Fruit fly (Drosophila melanogaster) whole organism, embryonic: ENCODE results near the gene CG44385.

ENCODE experiments used
- Asciz ChIP-seq: fragments of 200-800 bp; sonication (Bioruptor generic); optimal IDR thresholded peaks from 2 replicates; lab custom pipeline; 2017; ENCODE audit warnings: missing biosample characterization, mild to moderate bottlenecking, missing genetic modification characterization, missing genetic modification reagents
- CG10979 ChIP-seq: fragments of 200-800 bp; sonication (Bioruptor generic); optimal IDR thresholded peaks from 2 replicates; lab custom pipeline; 2018; ENCODE audit warnings: missing biosample characterization, mild to moderate bottlenecking, missing genetic modification characterization, moderate library complexity
- CG11456 ChIP-seq: fragments of 200-800 bp; sonication (Bioruptor generic); IDR thresholded peaks from 3 replicates; pipeline ENCODE4 v1.3.6; 2022; ENCODE audit warnings: missing biosample characterization, missing genetic modification characterization
- CG12155 ChIP-seq: fragments of 200-800 bp; sonication (Bioruptor generic); optimal IDR thresholded peaks from 3 replicates; lab custom pipeline; 2016; ENCODE audit warnings: missing biosample characterization, missing genetic modification characterization
- CG14710 ChIP-seq: fragments of 200-800 bp; sonication (Bioruptor generic); optimal IDR thresholded peaks from 3 replicates; lab custom pipeline; 2019; ENCODE audit warnings: missing biosample characterization, mild to moderate bottlenecking, missing genetic modification characterization, moderate library complexity
- CG2678 ChIP-seq: fragments of 200-800 bp; sonication (Bioruptor generic); optimal IDR thresholded peaks from 3 replicates; lab custom pipeline; 2019; ENCODE audit warnings: missing biosample characterization, mild to moderate bottlenecking, missing genetic modification characterization, moderate library complexity
- CG2712 ChIP-seq: fragments of 200-800 bp; optimal IDR thresholded peaks from 3 replicates; lab custom pipeline; 2019; ENCODE audit warnings: missing biosample characterization, mild to moderate bottlenecking, missing genetic modification characterization, moderate library complexity
- CG33213 ChIP-seq: fragments of 200-800 bp; sonication (Bioruptor generic); optimal IDR thresholded peaks from 3 replicates; lab custom pipeline; 2016; ENCODE audit warnings: missing biosample characterization, missing genetic modification characterization
- CG34376 ChIP-seq: fragments of 200-800 bp; sonication (Bioruptor generic); optimal IDR thresholded peaks from 2 replicates; lab custom pipeline; 2018; ENCODE audit warnings: missing biosample characterization, mild to moderate bottlenecking, missing genetic modification characterization
- CG4360 ChIP-seq: fragments of 200-800 bp; sonication (Bioruptor generic); IDR thresholded peaks from 2 replicates; pipeline ENCODE4 v1.3.6; 2022; ENCODE audit warnings: missing biosample characterization, missing genetic modification characterization
- CG5953 ChIP-seq: fragments of 200-800 bp; sonication (Bioruptor generic); IDR thresholded peaks from 2 replicates; pipeline ENCODE4 v1.3.6; 2022; ENCODE audit warnings: missing biosample characterization, missing genetic modification characterization
- CG6813 ChIP-seq: fragments of 200-800 bp; sonication (Bioruptor generic); optimal IDR thresholded peaks from 2 replicates; lab custom pipeline; 2017; ENCODE audit warnings: missing biosample characterization, missing genetic modification characterization, mild to moderate bottlenecking, moderate library complexity, missing genetic modification reagents
- CG9817 ChIP-seq: fragments of 200-800 bp; sonication (Bioruptor generic); optimal IDR thresholded peaks from 2 replicates; lab custom pipeline; 2018; ENCODE audit warnings: missing biosample characterization, mild to moderate bottlenecking, missing genetic modification characterization, moderate library complexity
- Camta ChIP-seq: fragments of 200-800 bp; sonication (Bioruptor generic); optimal IDR thresholded peaks from 2 replicates; lab custom pipeline; 2016; ENCODE audit warnings: missing biosample characterization, missing genetic modification characterization
- Chrac-16 ChIP-seq: fragments of 200-800 bp; sonication (Bioruptor generic); optimal IDR thresholded peaks from 3 replicates; lab custom pipeline; 2016; ENCODE audit warnings: missing biosample characterization, missing genetic modification characterization
- D19B ChIP-seq: fragments of 200-800 bp; sonication (Bioruptor generic); optimal IDR thresholded peaks from 2 replicates; lab custom pipeline; 2017; ENCODE audit warnings: missing biosample characterization, mild to moderate bottlenecking, missing genetic modification characterization
- Elba2 ChIP-seq: fragments of 200-800 bp; sonication (Bioruptor generic); optimal IDR thresholded peaks from 3 replicates; lab custom pipeline; 2016; ENCODE audit warnings: missing biosample characterization, missing genetic modification characterization
- Fer1 ChIP-seq: fragments of 200-800 bp; sonication (Bioruptor generic); optimal IDR thresholded peaks from 2 replicates; lab custom pipeline; 2017; ENCODE audit warnings: missing biosample characterization, mild to moderate bottlenecking, missing genetic modification characterization
- HLH54F ChIP-seq: fragments of 200-800 bp; sonication (Bioruptor generic); optimal IDR thresholded peaks from 3 replicates; lab custom pipeline; 2016; ENCODE audit warnings: missing biosample characterization, missing genetic modification characterization
- HLHmδ ChIP-seq: fragments of 200-800 bp; sonication (Bioruptor generic); optimal IDR thresholded peaks from 2 replicates; lab custom pipeline; 2018; ENCODE audit warnings: missing biosample characterization, mild to moderate bottlenecking, missing genetic modification characterization, moderate library complexity
- Hr39 ChIP-seq: fragments of >200 bp; optimal IDR thresholded peaks from 2 replicates; lab custom pipeline; 2017
- MBD-R2 ChIP-seq: fragments of 200-800 bp; sonication (Bioruptor generic); IDR thresholded peaks from 2 replicates; pipeline ENCODE4 v1.3.6; 2022; ENCODE audit warnings: missing biosample characterization, missing genetic modification characterization
- NC2β ChIP-seq: fragments of 200-800 bp; sonication (Bioruptor generic); optimal IDR thresholded peaks from 2 replicates; lab custom pipeline; 2016; ENCODE audit warnings: missing biosample characterization, missing genetic modification characterization
- Poxn ChIP-seq: fragments of 200-800 bp; sonication (Bioruptor generic); IDR thresholded peaks from 2 replicates; pipeline ENCODE4 v1.3.6; 2022; ENCODE audit warnings: missing biosample characterization, missing genetic modification characterization
- Ptx1 ChIP-seq: fragments of 200-800 bp; sonication (Bioruptor generic); IDR thresholded peaks from 2 replicates; pipeline ENCODE4 v1.3.6; 2022; ENCODE audit warnings: missing biosample characterization, missing genetic modification characterization
- Sin3A ChIP-seq: fragments of >200 bp; optimal IDR thresholded peaks from 2 replicates; lab custom pipeline; 2018
- Spps ChIP-seq: fragments of 200-800 bp; sonication (Bioruptor generic); optimal IDR thresholded peaks from 2 replicates; lab custom pipeline; 2018; ENCODE audit warnings: missing biosample characterization, mild to moderate bottlenecking, missing genetic modification characterization
- Sry-β ChIP-seq: fragments of 200-800 bp; sonication (Bioruptor generic); optimal IDR thresholded peaks from 2 replicates; lab custom pipeline; 2018; ENCODE audit warnings: missing biosample characterization, mild to moderate bottlenecking, missing genetic modification characterization, moderate library complexity
- Stat92E ChIP-seq, 3 experiments: fragments of >200 bp in 2 of 3; fragments of 200-800 bp in 1 of 3; sonication (Bioruptor generic) in 1 of 3; optimal IDR thresholded peaks; 2 replicates each; lab custom pipeline; 2017 to 2019; ENCODE audit warnings: missing biosample characterization in 3 of 3, missing genetic modification characterization in 3 of 3, mild to moderate bottlenecking in 1 of 3, moderate library complexity in 1 of 3
- YL-1 ChIP-seq: fragments of 200-800 bp; sonication (Bioruptor generic); optimal IDR thresholded peaks from 3 replicates; lab custom pipeline; 2017; ENCODE audit warnings: missing biosample characterization, mild to moderate bottlenecking, missing genetic modification characterization
- abd-A ChIP-seq: fragments of 200-800 bp; sonication (Bioruptor generic); optimal IDR thresholded peaks from 3 replicates; lab custom pipeline; 2019; ENCODE audit warnings: missing biosample characterization, mild to moderate bottlenecking, missing genetic modification characterization, moderate library complexity
- az2 ChIP-seq: fragments of 200-800 bp; sonication (Bioruptor generic); optimal IDR thresholded peaks from 3 replicates; lab custom pipeline; 2016; ENCODE audit warnings: missing biosample characterization, missing genetic modification characterization
- bsh ChIP-seq, 2 experiments: fragments of 200-800 bp; sonication (Bioruptor generic); optimal IDR thresholded peaks; 2 replicates each; lab custom pipeline; 2017 to 2018; ENCODE audit warnings: mild to moderate bottlenecking in 2 of 2, missing biosample characterization in 2 of 2, missing genetic modification characterization in 2 of 2, moderate library complexity in 1 of 2
- cg ChIP-seq: fragments of 200-800 bp; sonication (Bioruptor generic); optimal IDR thresholded peaks from 3 replicates; lab custom pipeline; 2019; ENCODE audit warnings: missing biosample characterization, mild to moderate bottlenecking, missing genetic modification characterization, moderate library complexity
- emc ChIP-seq: fragments of 200-800 bp; sonication (Bioruptor generic); optimal IDR thresholded peaks from 2 replicates; lab custom pipeline; 2016; ENCODE audit warnings: missing biosample characterization, missing genetic modification characterization
- esg ChIP-seq: fragments of 200-800 bp; sonication (Bioruptor generic); conservative IDR thresholded peaks from 2 replicates; pipeline ENCODE4 v1.3.6; 2022; ENCODE audit warnings: missing biosample characterization, missing genetic modification characterization
- eyg ChIP-seq: fragments of 200-800 bp; sonication (Bioruptor generic); optimal IDR thresholded peaks from 3 replicates; lab custom pipeline; 2016; ENCODE audit warnings: missing biosample characterization, missing genetic modification characterization
- gem ChIP-seq: fragments of 200-800 bp; sonication (Bioruptor generic); optimal IDR thresholded peaks from 2 replicates; lab custom pipeline; 2019; ENCODE audit warnings: missing biosample characterization, mild to moderate bottlenecking, missing genetic modification characterization, moderate library complexity
- hkb ChIP-seq, 2 experiments: fragments of 200-800 bp in 1 of 2; fragments of >200 bp in 1 of 2; sonication (Bioruptor generic) in 1 of 2; IDR thresholded peaks in 1 of 2; optimal IDR thresholded peaks in 1 of 2; 2 replicates each; pipeline versions ENCODE4 v1.3.6 to Lab custom; 2017 to 2022; ENCODE audit warnings: missing biosample characterization in 1 of 2, missing genetic modification characterization in 1 of 2
- hth ChIP-seq: fragments of >200 bp; optimal IDR thresholded peaks from 2 replicates; lab custom pipeline; 2017; ENCODE audit warnings: inconsistent platforms
- kah ChIP-seq: fragments of 200-800 bp; sonication (Bioruptor generic); optimal IDR thresholded peaks from 2 replicates; lab custom pipeline; 2018; ENCODE audit warnings: missing biosample characterization, mild to moderate bottlenecking, missing genetic modification characterization
- lbe ChIP-seq: fragments of 200-800 bp; sonication (Bioruptor generic); optimal IDR thresholded peaks from 2 replicates; lab custom pipeline; 2016; ENCODE audit warnings: missing biosample characterization, mild to moderate bottlenecking, missing genetic modification characterization
- nom ChIP-seq: fragments of 200-800 bp; sonication (Bioruptor generic); optimal IDR thresholded peaks from 2 replicates; lab custom pipeline; 2017; ENCODE audit warnings: missing biosample characterization, missing genetic modification characterization, mild to moderate bottlenecking, moderate library complexity, missing genetic modification reagents
- p53 ChIP-seq: fragments of 200-800 bp; sonication (Bioruptor generic); optimal IDR thresholded peaks from 2 replicates; lab custom pipeline; 2016; ENCODE audit warnings: missing biosample characterization, missing genetic modification characterization
- pb ChIP-seq: fragments of 200-800 bp; sonication (Bioruptor generic); optimal IDR thresholded peaks from 3 replicates; lab custom pipeline; 2016; ENCODE audit warnings: missing biosample characterization, missing genetic modification characterization
- phol ChIP-seq: fragments of 200-800 bp; sonication (Bioruptor generic); optimal IDR thresholded peaks from 3 replicates; lab custom pipeline; 2018; ENCODE audit warnings: missing biosample characterization, mild to moderate bottlenecking, missing genetic modification characterization, moderate library complexity
- sqz ChIP-seq: fragments of 200-800 bp; sonication (Bioruptor generic); optimal IDR thresholded peaks from 3 replicates; lab custom pipeline; 2018; ENCODE audit warnings: missing biosample characterization, mild to moderate bottlenecking, missing genetic modification characterization
- sr ChIP-seq: fragments of 200-800 bp; sonication (Bioruptor generic); IDR thresholded peaks from 3 replicates; pipeline ENCODE4 v1.3.6; 2022; ENCODE audit warnings: missing biosample characterization, missing genetic modification characterization
- trh ChIP-seq: fragments of 200-800 bp; sonication (Bioruptor generic); optimal IDR thresholded peaks from 2 replicates; lab custom pipeline; 2016; ENCODE audit warnings: missing biosample characterization, missing genetic modification characterization
- tx ChIP-seq: fragments of 200-800 bp; sonication (Bioruptor generic); optimal IDR thresholded peaks from 2 replicates; lab custom pipeline; 2016; ENCODE audit warnings: missing biosample characterization, missing genetic modification characterization

CG44385 gene

DNA sequence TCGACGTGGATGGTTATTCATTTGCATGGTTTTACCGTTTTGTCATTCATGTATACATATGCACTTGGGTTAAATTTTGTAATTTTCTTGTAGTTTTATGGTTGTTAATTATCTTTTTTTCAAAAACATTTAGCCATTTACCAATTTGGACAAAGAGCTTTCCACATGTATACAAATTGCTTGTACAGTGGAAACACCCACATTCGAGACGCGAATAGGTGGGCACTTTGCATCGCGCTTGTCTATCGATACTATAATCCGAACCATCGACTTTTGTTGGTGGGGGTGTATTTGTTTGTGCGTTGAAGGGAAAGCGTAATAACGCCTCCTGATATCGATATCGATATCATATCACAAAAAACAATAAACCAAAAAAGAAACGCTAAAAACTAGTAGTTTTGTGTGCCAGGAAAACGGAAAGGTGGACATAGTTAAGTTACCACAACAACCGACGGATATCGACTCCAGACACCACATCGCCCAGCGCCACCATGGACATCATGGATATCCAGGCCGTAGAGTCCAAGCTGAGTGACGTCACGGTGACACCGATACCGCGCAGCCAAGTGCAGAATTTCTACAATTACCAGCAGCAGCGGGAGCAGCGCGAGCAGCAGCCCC lies 5.5 kb upstream of the CG44385 start, which contains the start of gene CDK2AP1 (continued):
- TF ChIP-seq Poxn (no peak), Chrac-16 (GFP tag; lab: Kevin White, UChicago) (peak; percentile 3), trh (GFP tag; lab: Kevin White, UChicago) (no peak), hkb (optimal IDR thresholded peaks at IDR 0.05; lab: Kevin White, UChicago) (no peak), hkb (GFP tag; IDR thresholded peaks at IDR 0.05; lab: Robert Waterston, UW) (peak; percentile 25; the same call in 1 of the 2 replicates), Sry-β (no peak), CG2712 (tag; lab: Kevin White, UChicago) (peak; percentile 39), phol (peak; percentile 37), emc (GFP tag; lab: Kevin White, UChicago) (peak; percentile 21), gem (no peak), HLH54F (GFP tag; lab: Kevin White, UChicago) (peak; percentile 42), CG10979 (tag; lab: Kevin White, UChicago) (no peak), Ptx1 (GFP tag; lab: Robert Waterston, UW) (peak; percentile 32), p53 (no peak), Asciz (GFP tag; lab: Kevin White, UChicago) (no peak), NC2β (GFP tag; lab: Kevin White, UChicago) (peak; percentile 18), CG11456 (GFP tag; lab: Robert Waterston, UW) (no peak), lbe (GFP tag; lab: Kevin White, UChicago) (no peak), Fer1 (GFP tag; lab: Kevin White, UChicago) (no peak), CG4360 (no peak), nom (GFP tag; lab: Kevin White, UChicago) (peak; percentile 8), Spps (tag; lab: Kevin White, UChicago) (no peak), CG9817 (peak; percentile 15), CG6813 (no peak), CG5953 (no peak), sqz (no peak), kah (GFP tag; lab: Kevin White, UChicago) (no peak), Camta (GFP tag; lab: Kevin White, UChicago) (no peak), az2 (GFP tag; lab: Kevin White, UChicago) (peak; percentile 16), Sin3A (lab: Kevin White, UChicago) (peak; percentile 19), cg (GFP tag; lab: Kevin White, UChicago) (no peak), MBD-R2 (peak; percentile 41; the same call in 1 of the 2 replicates), HLHmδ (GFP tag; lab: Kevin White, UChicago) (no peak), Stat92E (GFP tag; optimal IDR thresholded peaks at IDR 0.05; lab: Kevin White, UChicago) (no peak), D19B (no peak), CG12155 (no peak), CG14710 (peak; percentile 66), hth (lab: Kevin White, UChicago) (no peak), CG33213 (GFP tag; lab: Kevin White, UChicago) (no peak), abd-A (tag; lab: Kevin White, UChicago) (no peak), CG34376 (no peak), YL-1 (peak; percentile 14), esg (GFP tag; lab: Robert Waterston, UW) (0 out of 2 replicates have a peak, but pooled peaks have one; percentile 24), CG2678 (peak; percentile 35), tx (peak; percentile 3), Elba2 (GFP tag; lab: Kevin White, UChicago) (no peak), eyg (no peak), sr (GFP tag; lab: Robert Waterston, UW) (no peak), pb (GFP tag; lab: Kevin White, UChicago) (no peak), bsh (GFP tag; optimal IDR thresholded peaks at IDR 0.05; lab: Kevin White, UChicago) (peak in 1 of 2 experiments; percentile 7), Hr39 (lab: Kevin White, UChicago) (no peak)
